Worm (Caenorhabditis elegans) whole organism, young adult: ENCODE results near the gene twk-42.

ENCODE experiments used
- B0261.1 ChIP-seq: sonication (generic microtip); optimal IDR thresholded peaks from 2 replicates; lab custom pipeline; 2016; ENCODE audit warnings: mild to moderate bottlenecking, missing genetic modification characterization, moderate library complexity, missing compliant biosample characterization
- C06A6.2 ChIP-seq: fragments of 200-800 bp; sonication (Bioruptor generic); conservative IDR thresholded peaks from 2 replicates; pipeline ENCODE4 v1.3.6; 2022; ENCODE audit warnings: missing genetic modification characterization, missing compliant biosample characterization
- D2030.7 ChIP-seq: fragments of 200-800 bp; sonication (Bioruptor generic); IDR thresholded peaks from 2 replicates; pipeline ENCODE4 v1.3.6; 2022; ENCODE audit warnings: missing genetic modification reagents, missing genetic modification characterization, missing compliant biosample characterization
- F23B12.7 ChIP-seq: sonication (generic microtip); optimal IDR thresholded peaks from 2 replicates; lab custom pipeline; 2017; ENCODE audit warnings: missing genetic modification characterization, mild to moderate bottlenecking, missing compliant biosample characterization, antibody characterized with exemption, moderate library complexity; ENCODE audit not compliant: insufficient read depth
- F37B4.10 ChIP-seq: fragments of 200-800 bp; sonication (Bioruptor generic); IDR thresholded peaks from 2 replicates; pipeline ENCODE4 v1.3.6; 2022; ENCODE audit warnings: missing genetic modification characterization, missing compliant biosample characterization
- Y53F4B.3 ChIP-seq: fragments of 200-800 bp; sonication (Bioruptor generic); IDR thresholded peaks from 2 replicates; pipeline ENCODE4 v1.3.6; 2022; ENCODE audit warnings: missing genetic modification reagents, missing genetic modification characterization, missing compliant biosample characterization
- Y67H2A.10 ChIP-seq: fragments of 200-800 bp; sonication (Bioruptor generic); conservative IDR thresholded peaks from 2 replicates; pipeline ENCODE4 v1.3.6; 2022; ENCODE audit warnings: missing genetic modification reagents, missing genetic modification characterization, missing compliant biosample characterization
- Y79H2A.3 ChIP-seq: fragments of 200-800 bp; sonication (Bioruptor generic); conservative IDR thresholded peaks from 2 replicates; pipeline ENCODE4 v1.3.6; 2022; ENCODE audit warnings: missing genetic modification reagents, missing genetic modification characterization, missing compliant biosample characterization
- ZK185.1 ChIP-seq: sonication (generic microtip); optimal IDR thresholded peaks from 2 replicates; lab custom pipeline; 2016; ENCODE audit warnings: mild to moderate bottlenecking, missing genetic modification characterization, missing compliant biosample characterization; ENCODE audit not compliant: poor library complexity, severe bottlenecking
- atf-7 ChIP-seq: sonication (generic microtip); optimal IDR thresholded peaks from 2 replicates; lab custom pipeline; 2017; ENCODE audit warnings: mild to moderate bottlenecking, missing genetic modification characterization, missing compliant biosample characterization
- athp-1 ChIP-seq: sonication (generic microtip); optimal IDR thresholded peaks from 2 replicates; lab custom pipeline; 2017; ENCODE audit warnings: mild to moderate bottlenecking, missing genetic modification characterization, missing compliant biosample characterization
- attf-5 ChIP-seq: fragments of 200-800 bp; sonication (Bioruptor generic); optimal IDR thresholded peaks from 2 replicates; lab custom pipeline; 2018; ENCODE audit warnings: mild to moderate bottlenecking, missing genetic modification characterization, missing compliant biosample characterization
- attf-6 ChIP-seq: fragments of 200-800 bp; sonication (Bioruptor generic); IDR thresholded peaks from 2 replicates; pipeline ENCODE4 v1.3.6; 2022; ENCODE audit warnings: missing genetic modification reagents, missing genetic modification characterization, missing compliant biosample characterization
- die-1 ChIP-seq: sonication (generic microtip); optimal IDR thresholded peaks from 2 replicates; lab custom pipeline; 2016; ENCODE audit warnings: missing genotype, mild to moderate bottlenecking, missing genetic modification characterization, missing compliant biosample characterization
- dpff-1 ChIP-seq: sonication (generic microtip); optimal IDR thresholded peaks from 2 replicates; lab custom pipeline; 2017; ENCODE audit warnings: mild to moderate bottlenecking, missing genetic modification characterization, missing compliant biosample characterization
- egl-18 ChIP-seq: fragments of 200-800 bp; sonication (Bioruptor generic); IDR thresholded peaks from 2 replicates; pipeline ENCODE4 v1.3.6; 2022; ENCODE audit warnings: missing genetic modification reagents, missing genetic modification characterization, missing compliant biosample characterization
- fkh-3 ChIP-seq: sonication (generic microtip); optimal IDR thresholded peaks from 2 replicates; lab custom pipeline; 2016; ENCODE audit warnings: mild to moderate bottlenecking, missing genetic modification characterization, missing compliant biosample characterization
- him-1 ChIP-seq: sonication (generic microtip); optimal IDR thresholded peaks from 2 replicates; lab custom pipeline; 2016; ENCODE audit warnings: missing genotype, missing genetic modification reagents, missing genetic modification characterization, missing compliant biosample characterization
- hlh-12 ChIP-seq: sonication (generic microtip); optimal IDR thresholded peaks from 2 replicates; lab custom pipeline; 2016; ENCODE audit warnings: missing genetic modification characterization, missing compliant biosample characterization
- hmg-1.2 ChIP-seq: fragments of 200-800 bp; sonication (Bioruptor generic); IDR thresholded peaks from 2 replicates; pipeline ENCODE4 v1.3.6; 2022; ENCODE audit warnings: missing genetic modification reagents, missing genetic modification characterization, missing compliant biosample characterization
- lin-26 ChIP-seq: fragments of 200-800 bp; sonication (Bioruptor generic); IDR thresholded peaks from 2 replicates; pipeline ENCODE4 v1.3.6; 2022; ENCODE audit warnings: missing genetic modification reagents, missing genetic modification characterization, missing compliant biosample characterization
- lsl-1 ChIP-seq: fragments of 200-800 bp; sonication (Bioruptor generic); optimal IDR thresholded peaks from 2 replicates; lab custom pipeline; 2018; ENCODE audit warnings: mild to moderate bottlenecking, missing genetic modification characterization, moderate library complexity, missing compliant biosample characterization
- madf-3 ChIP-seq: fragments of 200-800 bp; sonication (Bioruptor generic); IDR thresholded peaks from 2 replicates; pipeline ENCODE4 v1.3.6; 2022; ENCODE audit warnings: missing genetic modification reagents, missing genetic modification characterization, missing compliant biosample characterization
- madf-6 ChIP-seq: fragments of 200-800 bp; sonication (Bioruptor generic); IDR thresholded peaks from 2 replicates; pipeline ENCODE4 v1.3.6; 2022; ENCODE audit warnings: missing genetic modification reagents, missing genetic modification characterization, missing compliant biosample characterization
- nhr-27 ChIP-seq: fragments of 200-800 bp; sonication (Bioruptor generic); optimal IDR thresholded peaks from 2 replicates; lab custom pipeline; 2018; ENCODE audit warnings: mild to moderate bottlenecking, missing genetic modification characterization, moderate library complexity, missing compliant biosample characterization
- nhr-80 ChIP-seq: sonication (generic microtip); optimal IDR thresholded peaks from 2 replicates; lab custom pipeline; 2016; ENCODE audit warnings: missing genetic modification characterization, missing compliant biosample characterization
- nhr-90 ChIP-seq: sonication (generic microtip); optimal IDR thresholded peaks from 2 replicates; lab custom pipeline; 2016; ENCODE audit warnings: missing genotype, mild to moderate bottlenecking, missing genetic modification characterization, missing compliant biosample characterization
- pbrm-1 ChIP-seq: fragments of 200-800 bp; sonication (Bioruptor generic); IDR thresholded peaks from 2 replicates; pipeline ENCODE4 v1.3.6; 2022; ENCODE audit warnings: missing genetic modification reagents, missing genetic modification characterization, missing compliant biosample characterization
- rec-8 ChIP-seq, 2 experiments: sonication (generic microtip); optimal IDR thresholded peaks; 2 replicates each; lab custom pipeline; 2016; ENCODE audit warnings: mild to moderate bottlenecking in 2 of 2, missing genetic modification characterization in 2 of 2, missing genetic modification reagents in 2 of 2, missing genotype in 2 of 2, missing biosample characterization in 1 of 2, missing compliant biosample characterization in 1 of 2, moderate library complexity in 1 of 2
- rpc-1 ChIP-seq, 2 experiments: fragments of 150-350 bp in 1 of 2; sonication (generic microtip) in 1 of 2; optimal IDR thresholded peaks; 2 replicates each; lab custom pipeline; 2014 to 2018; ENCODE audit warnings: missing biosample characterization in 1 of 2, missing genetic modification characterization in 1 of 2, missing genetic modification reagents in 1 of 2, missing genotype in 1 of 2
- somi-1 ChIP-seq: fragments of 200-800 bp; sonication (Bioruptor generic); optimal IDR thresholded peaks from 2 replicates; lab custom pipeline; 2018; ENCODE audit warnings: mild to moderate bottlenecking, missing genetic modification characterization, missing compliant biosample characterization
- sptf-2 ChIP-seq: fragments of 200-800 bp; sonication (Bioruptor generic); optimal IDR thresholded peaks from 2 replicates; lab custom pipeline; 2018; ENCODE audit warnings: mild to moderate bottlenecking, missing genetic modification characterization, missing compliant biosample characterization
- tbp1 ChIP-seq: fragments of 200-800 bp; sonication (Bioruptor generic); optimal IDR thresholded peaks from 2 replicates; lab custom pipeline; 2018; ENCODE audit warnings: mild to moderate bottlenecking, missing genetic modification characterization, missing compliant biosample characterization
- zim-3 ChIP-seq: sonication (generic microtip); optimal IDR thresholded peaks from 2 replicates; lab custom pipeline; 2017; ENCODE audit warnings: mild to moderate bottlenecking, missing genetic modification characterization, moderate library complexity, missing compliant biosample characterization
- ztf-18 ChIP-seq: sonication (generic microtip); optimal IDR thresholded peaks from 2 replicates; lab custom pipeline; 2016; ENCODE audit warnings: missing genotype, mild to moderate bottlenecking, missing genetic modification characterization, missing compliant biosample characterization
- ztf-22 ChIP-seq: fragments of 200-800 bp; sonication (Bioruptor generic); optimal IDR thresholded peaks from 2 replicates; lab custom pipeline; 2018; ENCODE audit warnings: mild to moderate bottlenecking, missing genetic modification characterization, moderate library complexity, missing compliant biosample characterization
- ztf-25 ChIP-seq: fragments of 200-800 bp; sonication (Bioruptor generic); IDR thresholded peaks from 2 replicates; pipeline ENCODE4 v1.3.6; 2022; ENCODE audit warnings: missing genetic modification reagents, missing genetic modification characterization, missing compliant biosample characterization
- ztf-3 ChIP-seq: fragments of 200-800 bp; sonication (Bioruptor generic); optimal IDR thresholded peaks from 2 replicates; lab custom pipeline; 2018; ENCODE audit warnings: mild to moderate bottlenecking, missing genetic modification characterization, missing compliant biosample characterization

The twk-42 gene

ce11 chrV:17694260-17694659 is 38.2 kb downstream of the twk-42 start:
- TF ChIP-seq nhr-80 (no peak), ZK185.1 (tag; lab: Kevin White, UChicago) (no peak), C06A6.2 (no peak), Y79H2A.3 (GFP tag; lab: Robert Waterston, UW) (no peak), ztf-3 (no peak), ztf-18 (tag; lab: Kevin White, UChicago) (no peak), rpc-1 (optimal IDR thresholded peaks at IDR 0.05; lab: Kevin White, UChicago) (no peak), rpc-1 (tag; optimal IDR thresholded peaks at IDR 0.05; lab: Kevin White, UChicago) (no peak), Y67H2A.10 (GFP tag; lab: Robert Waterston, UW) (no peak), zim-3 (tag; lab: Kevin White, UChicago) (no peak), ztf-22 (GFP tag; lab: Kevin White, UChicago) (no peak), F23B12.7 (no peak), attf-5 (GFP tag; lab: Kevin White, UChicago) (no peak), dpff-1 (tag; lab: Kevin White, UChicago) (no peak), sptf-2 (GFP tag; lab: Kevin White, UChicago) (no peak)

ce11 chrV:17690922-17691321 is 41.5 kb downstream of the twk-42 start, which contains the start of gene F59A1.13:
Gene F59A1.13, minus strand, starts transcription at chrV:17691022.
- TF ChIP-seq somi-1 (GFP tag; lab: Kevin White, UChicago): no peak
- no peak for TF ChIP-seq nhr-27 (tag; lab: Kevin White, UChicago)
- TF ChIP-seq atf-7: no peak
- no peak for TF ChIP-seq F37B4.10 (GFP tag; lab: Robert Waterston, UW)
- TF ChIP-seq fkh-3 (tag; lab: Kevin White, UChicago): no peak
- no peak for TF ChIP-seq egl-18 (GFP tag; lab: Robert Waterston, UW)
- no peak for TF ChIP-seq tbp1 (GFP tag; lab: Kevin White, UChicago)

- TF ChIP-seq lsl-1 (GFP tag; lab: Kevin White, UChicago): peak; percentile 19
- 0 out of 2 replicates have a peak, but pooled peaks have one; percentile 30 for TF ChIP-seq Y53F4B.3 (GFP tag; lab: Robert Waterston, UW)
- peak; percentile 22 for TF ChIP-seq nhr-90 (tag; lab: Kevin White, UChicago)
- peak; percentile 6 for TF ChIP-seq him-1 (tag; lab: Kevin White, UChicago)
- peak; percentile 59 for TF ChIP-seq hlh-12 (tag; lab: Kevin White, UChicago)
- TF ChIP-seq die-1 (tag; lab: Kevin White, UChicago): peak; percentile 76
- peak; percentile 43; the same call in 1 of the 2 replicates for TF ChIP-seq ztf-25
- peak; percentile 65 for TF ChIP-seq B0261.1 (tag; lab: Kevin White, UChicago)
- peak in 1 of 2 experiments; percentile 11 for TF ChIP-seq rec-8 (tag; optimal IDR thresholded peaks at IDR 0.05; lab: Kevin White, UChicago)
- TF ChIP-seq madf-3: 0 out of 2 replicates have a peak, but pooled peaks have one; percentile 44
- TF ChIP-seq attf-6: peak; percentile 86
- peak; percentile 88 for TF ChIP-seq lin-26
- peak; percentile 52 for TF ChIP-seq rpc-1 (optimal IDR thresholded peaks at IDR 0.05; lab: Kevin White, UChicago)
- peak; percentile 84 for TF ChIP-seq rpc-1 (tag; optimal IDR thresholded peaks at IDR 0.05; lab: Kevin White, UChicago)
- peak; percentile 36 for TF ChIP-seq hmg-1.2
- TF ChIP-seq tbp1 (GFP tag; lab: Kevin White, UChicago): peak; percentile 84
- TF ChIP-seq D2030.7 (GFP tag; lab: Robert Waterston, UW): 0 out of 2 replicates have a peak, but pooled peaks have one; percentile 21
- TF ChIP-seq ztf-18 (tag; lab: Kevin White, UChicago): peak; percentile 35
- peak; percentile 29 for TF ChIP-seq athp-1
- peak; percentile 40; the same call in 1 of the 2 replicates for TF ChIP-seq pbrm-1 (GFP tag; lab: Robert Waterston, UW)
- TF ChIP-seq madf-6 (GFP tag; lab: Robert Waterston, UW): peak; percentile 38; the same call in 1 of the 2 replicates
Measured at ce11 chrV:17687398-17687797, 45.0 kb downstream of the twk-42 start.
